Worm (Caenorhabditis elegans) whole organism, late embryonic: ENCODE data around the gene skr-7.

Source experiments
- C08G9.2 ChIP-seq: sonication (generic microtip); optimal IDR thresholded peaks from 2 replicates; lab custom pipeline; 2016; ENCODE audit warnings: mild to moderate bottlenecking, missing genetic modification characterization, moderate library complexity, missing compliant biosample characterization
- C38D4.7 ChIP-seq: fragments of 200-800 bp; sonication (Bioruptor generic); optimal IDR thresholded peaks from 2 replicates; lab custom pipeline; 2018; ENCODE audit warnings: mild to moderate bottlenecking, missing genetic modification characterization, moderate library complexity, missing compliant biosample characterization
- F13H6.1 ChIP-seq: sonication (generic microtip); optimal IDR thresholded peaks from 2 replicates; lab custom pipeline; 2016; ENCODE audit warnings: missing genetic modification characterization, missing compliant biosample characterization
- T23F11.4 ChIP-seq: fragments of 200-800 bp; sonication (Bioruptor generic); optimal IDR thresholded peaks from 2 replicates; lab custom pipeline; 2018; ENCODE audit warnings: mild to moderate bottlenecking, missing genetic modification characterization, missing compliant biosample characterization
- Y22D7AL.16 ChIP-seq: sonication (generic microtip); optimal IDR thresholded peaks from 2 replicates; lab custom pipeline; 2016; ENCODE audit warnings: missing genetic modification characterization, missing compliant biosample characterization
- ama-1 ChIP-seq: fragments of 150-350 bp; optimal IDR thresholded peaks from 2 replicates; lab custom pipeline; 2014
- ceh-14 ChIP-seq: sonication (generic microtip); optimal IDR thresholded peaks from 2 replicates; lab custom pipeline; 2016; ENCODE audit warnings: missing genotype, missing genetic modification characterization, missing compliant biosample characterization
- ceh-18 ChIP-seq: sonication (generic microtip); optimal IDR thresholded peaks from 2 replicates; lab custom pipeline; 2016; ENCODE audit warnings: missing genetic modification characterization, missing compliant biosample characterization
- ceh-19 ChIP-seq: fragments of 200-800 bp; sonication (Bioruptor generic); optimal IDR thresholded peaks from 2 replicates; lab custom pipeline; 2018; ENCODE audit warnings: mild to moderate bottlenecking, missing genetic modification characterization, missing compliant biosample characterization
- ceh-2 ChIP-seq: sonication (generic microtip); optimal IDR thresholded peaks from 2 replicates; lab custom pipeline; 2016; ENCODE audit warnings: missing genotype, missing genetic modification characterization, missing compliant biosample characterization
- ceh-22 ChIP-seq: sonication (generic microtip); optimal IDR thresholded peaks from 2 replicates; lab custom pipeline; 2017; ENCODE audit warnings: missing biosample characterization, missing genetic modification characterization
- ceh-24 ChIP-seq: sonication (generic microtip); optimal IDR thresholded peaks from 2 replicates; lab custom pipeline; 2016; ENCODE audit warnings: mild to moderate bottlenecking, missing genetic modification characterization, missing compliant biosample characterization
- ceh-30 ChIP-seq: fragments of 150-350 bp; optimal IDR thresholded peaks from 2 replicates; lab custom pipeline; 2014; ENCODE audit warnings: missing biosample characterization, missing genetic modification characterization
- ceh-45 ChIP-seq: fragments of 200-800 bp; sonication (Bioruptor generic); IDR thresholded peaks from 2 replicates; pipeline ENCODE4 v1.3.6; 2022; ENCODE audit warnings: missing genetic modification reagents, missing genetic modification characterization, missing compliant biosample characterization
- ceh-48 ChIP-seq: sonication (generic microtip); optimal IDR thresholded peaks from 2 replicates; lab custom pipeline; 2016; ENCODE audit warnings: missing genetic modification characterization, inconsistent platforms, missing compliant biosample characterization
- che-1 ChIP-seq: sonication (generic microtip); optimal IDR thresholded peaks from 2 replicates; lab custom pipeline; 2016; ENCODE audit warnings: mild to moderate bottlenecking, missing genetic modification characterization, missing compliant biosample characterization
- dmd-4 ChIP-seq: sonication (generic microtip); optimal IDR thresholded peaks from 2 replicates; lab custom pipeline; 2016; ENCODE audit warnings: borderline replicate concordance, missing genetic modification characterization, missing compliant biosample characterization
- elt-2 ChIP-seq: sonication (generic microtip); optimal IDR thresholded peaks from 2 replicates; lab custom pipeline; 2016; ENCODE audit warnings: missing genetic modification reagents, missing genetic modification characterization, missing compliant biosample characterization
- elt-4 ChIP-seq: sonication (generic microtip); optimal IDR thresholded peaks from 2 replicates; lab custom pipeline; 2016; ENCODE audit warnings: missing genetic modification characterization, missing compliant biosample characterization
- eyg-1 ChIP-seq: sonication (generic microtip); optimal IDR thresholded peaks from 2 replicates; lab custom pipeline; 2016; ENCODE audit warnings: missing genotype, missing genetic modification characterization, missing compliant biosample characterization
- fax-1 ChIP-seq: sonication (generic microtip); optimal IDR thresholded peaks from 2 replicates; lab custom pipeline; 2016; ENCODE audit warnings: missing genotype, missing genetic modification characterization, missing compliant biosample characterization
- gmeb-2 ChIP-seq: sonication (generic microtip); optimal IDR thresholded peaks from 2 replicates; lab custom pipeline; 2016; ENCODE audit warnings: missing genetic modification characterization, inconsistent platforms, missing compliant biosample characterization
- hlh-30 ChIP-seq: sonication (generic microtip); optimal IDR thresholded peaks from 2 replicates; lab custom pipeline; 2017; ENCODE audit warnings: antibody characterized with exemption, missing genetic modification characterization, missing compliant biosample characterization; ENCODE audit not compliant: insufficient read depth
- hlh-6 ChIP-seq: sonication (generic microtip); optimal IDR thresholded peaks from 2 replicates; lab custom pipeline; 2016; ENCODE audit warnings: missing genotype, missing genetic modification characterization, missing compliant biosample characterization
- lim-6 ChIP-seq: sonication (generic microtip); optimal IDR thresholded peaks from 2 replicates; lab custom pipeline; 2016; ENCODE audit warnings: missing genetic modification characterization, missing compliant biosample characterization
- lin-11 ChIP-seq: fragments of 200-800 bp; sonication (Bioruptor generic); optimal IDR thresholded peaks from 2 replicates; lab custom pipeline; 2018; ENCODE audit warnings: mild to moderate bottlenecking, missing genetic modification characterization, missing compliant biosample characterization
- madf-2 ChIP-seq: sonication (generic microtip); optimal IDR thresholded peaks from 2 replicates; lab custom pipeline; 2017; ENCODE audit warnings: missing genetic modification characterization, missing compliant biosample characterization
- mec-3 ChIP-seq: sonication (generic microtip); optimal IDR thresholded peaks from 2 replicates; lab custom pipeline; 2016; ENCODE audit warnings: borderline replicate concordance, missing genetic modification characterization, missing compliant biosample characterization
- npax-4 ChIP-seq: sonication (generic microtip); optimal IDR thresholded peaks from 2 replicates; lab custom pipeline; 2016; ENCODE audit warnings: missing genetic modification characterization, missing compliant biosample characterization
- pag-3 ChIP-seq: sonication (generic microtip); optimal IDR thresholded peaks from 2 replicates; lab custom pipeline; 2016; ENCODE audit warnings: missing compliant biosample characterization, missing genetic modification characterization, borderline replicate concordance
- pat-9 ChIP-seq: fragments of 200-800 bp; sonication (Bioruptor generic); optimal IDR thresholded peaks from 2 replicates; lab custom pipeline; 2018; ENCODE audit warnings: mild to moderate bottlenecking, missing genetic modification characterization, moderate library complexity, missing compliant biosample characterization
- pax-1 ChIP-seq: fragments of 150-350 bp; optimal IDR thresholded peaks from 2 replicates; lab custom pipeline; 2014; ENCODE audit warnings: missing biosample characterization, missing genetic modification characterization
- pha-2 ChIP-seq: sonication (generic microtip); optimal IDR thresholded peaks from 2 replicates; lab custom pipeline; 2017; ENCODE audit warnings: mild to moderate bottlenecking, missing genetic modification characterization, missing compliant biosample characterization
- pqm-1 ChIP-seq: sonication (generic microtip); optimal IDR thresholded peaks from 2 replicates; lab custom pipeline; 2016; ENCODE audit warnings: missing genetic modification characterization, missing compliant biosample characterization
- pros-1 ChIP-seq: fragments of 150-350 bp; optimal IDR thresholded peaks from 2 replicates; lab custom pipeline; 2014; ENCODE audit warnings: missing biosample characterization, missing genetic modification reagents, missing genetic modification characterization
- rnt-1 ChIP-seq: sonication (generic microtip); optimal IDR thresholded peaks from 2 replicates; lab custom pipeline; 2016; ENCODE audit warnings: missing genetic modification characterization, missing compliant biosample characterization
- sox-4 ChIP-seq: sonication (generic microtip); optimal IDR thresholded peaks from 2 replicates; lab custom pipeline; 2017; ENCODE audit warnings: mild to moderate bottlenecking, missing genetic modification characterization, inconsistent platforms, missing compliant biosample characterization
- tbx-7 ChIP-seq: sonication (generic microtip); optimal IDR thresholded peaks from 2 replicates; lab custom pipeline; 2016; ENCODE audit warnings: missing genotype, missing genetic modification characterization, missing compliant biosample characterization
- unc-55 ChIP-seq: sonication (generic microtip); optimal IDR thresholded peaks from 2 replicates; lab custom pipeline; 2017; ENCODE audit warnings: missing biosample characterization, missing genetic modification reagents, missing genetic modification characterization
- ztf-16 ChIP-seq: sonication (generic microtip); optimal IDR thresholded peaks from 2 replicates; lab custom pipeline; 2017; ENCODE audit warnings: missing genetic modification characterization, missing compliant biosample characterization

Gene skr-7

ce11 chrV:4423087-4423486, 860 bp downstream of the skr-7 start:
- TF ChIP-seq ceh-45 (GFP tag; lab: Robert Waterston, UW) (no peak), ceh-30 (tag; lab: Kevin White, UChicago) (no peak), dmd-4 (no peak), pax-1 (tag; lab: Kevin White, UChicago) (no peak), pqm-1 (tag; lab: Kevin White, UChicago) (no peak), hlh-6 (no peak), Y22D7AL.16 (tag; lab: Kevin White, UChicago) (no peak), che-1 (tag; lab: Kevin White, UChicago) (no peak), ceh-18 (tag; lab: Kevin White, UChicago) (no peak), ceh-22 (tag; lab: Kevin White, UChicago) (no peak), pha-2 (tag; lab: Kevin White, UChicago) (no peak), ceh-2 (tag; lab: Kevin White, UChicago) (no peak), sox-4 (tag; lab: Kevin White, UChicago) (no peak), pros-1 (tag; lab: Kevin White, UChicago) (no peak), ceh-24 (tag; lab: Kevin White, UChicago) (no peak)

ce11 chrV:4423860-4424401, 1.7 kb downstream of the skr-7 start, which contains the start of the genes Y47D7A.9 and Y47D7A.19:
TSS of gene Y47D7A.9 (minus strand) at chrV:4423960.
TSS of gene Y47D7A.19 (plus strand) at chrV:4424351.
- no peak for TF ChIP-seq ztf-16 (tag; lab: Kevin White, UChicago)
- no peak for TF ChIP-seq F13H6.1 (tag; lab: Kevin White, UChicago)
- no peak for TF ChIP-seq npax-4
- no peak for TF ChIP-seq unc-55 (GFP tag; lab: Kevin White, UChicago)
- no peak for TF ChIP-seq pag-3 (tag; lab: Kevin White, UChicago)
- TF ChIP-seq gmeb-2 (tag; lab: Kevin White, UChicago): no peak
- no peak for TF ChIP-seq C38D4.7
- no peak for TF ChIP-seq C08G9.2 (tag; lab: Kevin White, UChicago)
- no peak for TF ChIP-seq ceh-24 (tag; lab: Kevin White, UChicago)
- no peak for TF ChIP-seq ama-1 (lab: Kevin White, UChicago)
- no peak for TF ChIP-seq T23F11.4 (GFP tag; lab: Kevin White, UChicago)
- no peak for TF ChIP-seq eyg-1 (tag; lab: Kevin White, UChicago)
- no peak for TF ChIP-seq ceh-30 (tag; lab: Kevin White, UChicago)
- no peak for TF ChIP-seq ceh-45 (GFP tag; lab: Robert Waterston, UW)
- TF ChIP-seq rnt-1 (tag; lab: Kevin White, UChicago): no peak
- no peak for TF ChIP-seq hlh-30
- TF ChIP-seq, all 69 proteins: peak for 0

ce11 chrV:4428202-4428601, 6.0 kb downstream of the skr-7 start, which contains the start of gene Y47D7A.11:
TSS of gene Y47D7A.11 (minus strand) at chrV:4428302.
- no peak for TF ChIP-seq elt-2 (tag; lab: Kevin White, UChicago)
- no peak for TF ChIP-seq ceh-48 (tag; lab: Kevin White, UChicago)
- no peak for TF ChIP-seq C38D4.7
- TF ChIP-seq fax-1 (tag; lab: Kevin White, UChicago): no peak
- TF ChIP-seq lim-6 (tag; lab: Kevin White, UChicago): no peak
- TF ChIP-seq ceh-14: no peak
- TF ChIP-seq rnt-1 (tag; lab: Kevin White, UChicago): no peak
- no peak for TF ChIP-seq C08G9.2 (tag; lab: Kevin White, UChicago)
- TF ChIP-seq gmeb-2 (tag; lab: Kevin White, UChicago): no peak
- TF ChIP-seq hlh-6: no peak
- TF ChIP-seq, all 69 proteins: peak for 0

ce11 chrV:4429576-4429975, 7.3 kb downstream of the skr-7 start, which contains the start of gene Y47D7A.12:
TSS of gene Y47D7A.12 (minus strand) at chrV:4429676.
- TF ChIP-seq eyg-1 (tag; lab: Kevin White, UChicago) (no peak), rnt-1 (tag; lab: Kevin White, UChicago) (no peak), ceh-19 (GFP tag; lab: Kevin White, UChicago) (no peak), Y22D7AL.16 (tag; lab: Kevin White, UChicago) (no peak), ama-1 (lab: Kevin White, UChicago) (no peak), gmeb-2 (tag; lab: Kevin White, UChicago) (no peak), pag-3 (tag; lab: Kevin White, UChicago) (no peak), lim-6 (tag; lab: Kevin White, UChicago) (no peak), elt-4 (tag; lab: Kevin White, UChicago) (no peak), che-1 (tag; lab: Kevin White, UChicago) (no peak), pat-9 (tag; lab: Kevin White, UChicago) (no peak), tbx-7 (no peak), pqm-1 (tag; lab: Kevin White, UChicago) (no peak), mec-3 (no peak), madf-2 (tag; lab: Kevin White, UChicago) (no peak), unc-55 (GFP tag; lab: Kevin White, UChicago) (no peak), C38D4.7 (no peak), lin-11 (tag; lab: Kevin White, UChicago) (no peak), hlh-6 (no peak)
- TF ChIP-seq, all 69 proteins: peak for 0
